Fruit fly (Drosophila melanogaster) whole organism, embryonic: ENCODE results near the gene CG14230.
A peak's percentile ranks its signal among the peaks of the same experiment; 100 is the strongest.

ENCODE experiments used
- Awh ChIP-seq: fragments of 200-800 bp; sonication (Bioruptor generic); IDR thresholded peaks from 2 replicates; pipeline ENCODE4, ENCODE4 v1.3.6; 2022; ENCODE audit warnings: missing biosample characterization, missing genetic modification characterization
- CG10366 ChIP-seq: fragments of 200-800 bp; sonication (Bioruptor generic); IDR thresholded peaks from 2 replicates; pipeline ENCODE4 v1.3.6; 2022; ENCODE audit warnings: missing biosample characterization, missing genetic modification characterization
- CG10654 ChIP-seq: fragments of 200-800 bp; sonication (Bioruptor generic); optimal IDR thresholded peaks from 2 replicates; lab custom pipeline; 2016; ENCODE audit warnings: missing biosample characterization, missing genetic modification characterization
- CG12219 ChIP-seq: fragments of 200-800 bp; sonication (Bioruptor generic); optimal IDR thresholded peaks from 3 replicates; lab custom pipeline; 2018; ENCODE audit warnings: missing biosample characterization, mild to moderate bottlenecking, missing genetic modification characterization
- CG12744 ChIP-seq: fragments of 200-800 bp; sonication (Bioruptor generic); optimal IDR thresholded peaks from 2 replicates; lab custom pipeline; 2016; ENCODE audit warnings: missing biosample characterization, missing genetic modification characterization
- CG16779 ChIP-seq: fragments of 200-800 bp; sonication (Bioruptor generic); IDR thresholded peaks from 2 replicates; pipeline ENCODE4 v1.3.6; 2022; ENCODE audit warnings: missing biosample characterization, missing genetic modification characterization
- CG16815 ChIP-seq: fragments of 200-800 bp; sonication (Bioruptor generic); optimal IDR thresholded peaks from 3 replicates; lab custom pipeline; 2017; ENCODE audit warnings: missing biosample characterization, mild to moderate bottlenecking, missing genetic modification characterization
- CG17361 ChIP-seq: fragments of 200-800 bp; sonication (Bioruptor generic); IDR thresholded peaks from 3 replicates; pipeline ENCODE4 v1.3.6; 2022; ENCODE audit warnings: missing biosample characterization, missing genetic modification characterization
- CG18262 ChIP-seq: fragments of 200-800 bp; optimal IDR thresholded peaks from 3 replicates; lab custom pipeline; 2019; ENCODE audit warnings: missing biosample characterization, mild to moderate bottlenecking, missing genetic modification characterization, moderate library complexity
- CG18764 ChIP-seq: fragments of 200-800 bp; sonication (Bioruptor generic); optimal IDR thresholded peaks from 3 replicates; lab custom pipeline; 2016; ENCODE audit warnings: missing biosample characterization, missing genetic modification characterization
- CG2120 ChIP-seq: fragments of 200-800 bp; sonication (Bioruptor generic); optimal IDR thresholded peaks from 3 replicates; lab custom pipeline; 2016; ENCODE audit warnings: missing biosample characterization, missing genetic modification characterization
- CG2875 ChIP-seq: fragments of 200-800 bp; sonication (Bioruptor generic); optimal IDR thresholded peaks from 2 replicates; lab custom pipeline; 2017; ENCODE audit warnings: missing biosample characterization, mild to moderate bottlenecking, missing genetic modification characterization, missing genetic modification reagents
- CG30403 ChIP-seq: fragments of 200-800 bp; sonication (Bioruptor generic); optimal IDR thresholded peaks from 3 replicates; lab custom pipeline; 2016; ENCODE audit warnings: missing biosample characterization, missing genetic modification characterization
- CG31388 ChIP-seq: fragments of 200-800 bp; sonication (Bioruptor generic); optimal IDR thresholded peaks from 2 replicates; lab custom pipeline; 2016; ENCODE audit warnings: missing biosample characterization, missing genetic modification characterization
- CG31441 ChIP-seq: fragments of 200-800 bp; sonication (Bioruptor generic); IDR thresholded peaks from 2 replicates; pipeline ENCODE4 v1.3.6; 2022; ENCODE audit warnings: missing biosample characterization, missing genetic modification characterization
- CG3281 ChIP-seq: fragments of 200-800 bp; sonication (Bioruptor generic); optimal IDR thresholded peaks from 3 replicates; lab custom pipeline; 2017; ENCODE audit warnings: missing biosample characterization, mild to moderate bottlenecking, missing genetic modification characterization
- CG42726 ChIP-seq: fragments of 200-800 bp; sonication (Bioruptor generic); IDR thresholded peaks from 2 replicates; pipeline ENCODE4 v1.3.6; 2022; ENCODE audit warnings: missing biosample characterization, missing genetic modification characterization; ENCODE audit not compliant: partially characterized antibody
- CG5180 ChIP-seq: fragments of 200-800 bp; sonication (Bioruptor generic); optimal IDR thresholded peaks from 3 replicates; lab custom pipeline; 2017; ENCODE audit warnings: missing biosample characterization, missing genetic modification characterization, mild to moderate bottlenecking, moderate library complexity, missing genetic modification reagents
- CG6272 ChIP-seq: fragments of 200-800 bp; sonication (Bioruptor generic); IDR thresholded peaks from 2 replicates; pipeline ENCODE4 v1.3.6; 2022; ENCODE audit warnings: missing biosample characterization, missing genetic modification characterization
- CG8388 ChIP-seq: fragments of 200-800 bp; sonication (Bioruptor generic); optimal IDR thresholded peaks from 2 replicates; lab custom pipeline; 2019; ENCODE audit warnings: missing biosample characterization, mild to moderate bottlenecking, missing genetic modification characterization, moderate library complexity
- Gug ChIP-seq: fragments of 200-800 bp; sonication (Bioruptor generic); IDR thresholded peaks from 4 replicates; pipeline ENCODE4 v1.3.6; 2022; ENCODE audit warnings: missing biosample characterization, missing genetic modification characterization
- Lpt ChIP-seq: fragments of >200 bp; optimal IDR thresholded peaks from 2 replicates; lab custom pipeline; 2018; ENCODE audit warnings: missing biosample characterization, missing genetic modification characterization
- MESR4 ChIP-seq: fragments of 200-800 bp; sonication (Bioruptor generic); optimal IDR thresholded peaks from 2 replicates; lab custom pipeline; 2018; ENCODE audit warnings: missing biosample characterization, mild to moderate bottlenecking, missing genetic modification characterization, moderate library complexity
- Mes4 ChIP-seq: fragments of 200-800 bp; sonication (Bioruptor generic); optimal IDR thresholded peaks from 2 replicates; lab custom pipeline; 2016; ENCODE audit warnings: missing biosample characterization, missing genetic modification characterization
- Sry-β ChIP-seq: fragments of 200-800 bp; sonication (Bioruptor generic); optimal IDR thresholded peaks from 2 replicates; lab custom pipeline; 2018; ENCODE audit warnings: missing biosample characterization, mild to moderate bottlenecking, missing genetic modification characterization, moderate library complexity
- Sry-δ ChIP-seq: fragments of 200-800 bp; sonication (Bioruptor generic); optimal IDR thresholded peaks from 2 replicates; lab custom pipeline; 2016; ENCODE audit warnings: missing biosample characterization, missing genetic modification characterization
- TFAM ChIP-seq: fragments of 200-800 bp; sonication (Bioruptor generic); optimal IDR thresholded peaks from 2 replicates; lab custom pipeline; 2017; ENCODE audit warnings: missing biosample characterization, missing genetic modification characterization, inconsistent platforms
- caup ChIP-seq: fragments of 200-800 bp; sonication (Bioruptor generic); optimal IDR thresholded peaks from 3 replicates; lab custom pipeline; 2017; ENCODE audit warnings: missing biosample characterization, mild to moderate bottlenecking, missing genetic modification characterization, moderate library complexity; ENCODE audit not compliant: severe bottlenecking
- cg ChIP-seq: fragments of 200-800 bp; sonication (Bioruptor generic); optimal IDR thresholded peaks from 3 replicates; lab custom pipeline; 2019; ENCODE audit warnings: missing biosample characterization, mild to moderate bottlenecking, missing genetic modification characterization, moderate library complexity
- chif ChIP-seq, 2 experiments: fragments of 200-800 bp; sonication (Bioruptor generic); optimal IDR thresholded peaks; 3 replicates each; lab custom pipeline; 2016; ENCODE audit warnings: missing biosample characterization in 2 of 2, missing genetic modification characterization in 2 of 2
- da ChIP-seq: fragments of 200-800 bp; sonication (Bioruptor generic); optimal IDR thresholded peaks from 2 replicates; lab custom pipeline; 2016; ENCODE audit warnings: missing biosample characterization, missing genetic modification characterization
- dati ChIP-seq: fragments of 200-800 bp; sonication (Bioruptor generic); IDR thresholded peaks from 2 replicates; pipeline ENCODE4 v1.3.6; 2022; ENCODE audit warnings: missing biosample characterization, missing genetic modification characterization
- dmrt11E ChIP-seq: fragments of 200-800 bp; sonication (Bioruptor generic); optimal IDR thresholded peaks from 3 replicates; lab custom pipeline; 2018; ENCODE audit warnings: missing biosample characterization, mild to moderate bottlenecking, missing genetic modification characterization, moderate library complexity
- emc ChIP-seq: fragments of 200-800 bp; sonication (Bioruptor generic); optimal IDR thresholded peaks from 2 replicates; lab custom pipeline; 2016; ENCODE audit warnings: missing biosample characterization, missing genetic modification characterization
- esg ChIP-seq: fragments of 200-800 bp; sonication (Bioruptor generic); conservative IDR thresholded peaks from 2 replicates; pipeline ENCODE4 v1.3.6; 2022; ENCODE audit warnings: missing biosample characterization, missing genetic modification characterization
- ewg ChIP-seq: fragments of 200-800 bp; sonication (Bioruptor generic); optimal IDR thresholded peaks from 3 replicates; lab custom pipeline; 2017; ENCODE audit warnings: mild to moderate bottlenecking, missing biosample characterization, missing genetic modification reagents, missing genetic modification characterization
- exex ChIP-seq: fragments of 200-800 bp; sonication (Bioruptor generic); optimal IDR thresholded peaks from 4 replicates; lab custom pipeline; 2018; ENCODE audit warnings: missing biosample characterization, mild to moderate bottlenecking, missing genetic modification characterization, moderate library complexity
- eyg ChIP-seq: fragments of 200-800 bp; sonication (Bioruptor generic); optimal IDR thresholded peaks from 3 replicates; lab custom pipeline; 2016; ENCODE audit warnings: missing biosample characterization, missing genetic modification characterization
- gro ChIP-seq: fragments of 200-800 bp; sonication (Bioruptor generic); optimal IDR thresholded peaks from 2 replicates; lab custom pipeline; 2016; ENCODE audit warnings: missing biosample characterization, missing genetic modification characterization
- hth ChIP-seq: fragments of >200 bp; optimal IDR thresholded peaks from 2 replicates; lab custom pipeline; 2017; ENCODE audit warnings: inconsistent platforms
- mirr ChIP-seq: fragments of 200-800 bp; sonication (Bioruptor generic); optimal IDR thresholded peaks from 3 replicates; lab custom pipeline; 2018; ENCODE audit warnings: missing biosample characterization, mild to moderate bottlenecking, missing genetic modification characterization
- pho ChIP-seq: fragments of 200-800 bp; sonication (Bioruptor generic); optimal IDR thresholded peaks from 2 replicates; lab custom pipeline; 2016; ENCODE audit warnings: missing biosample characterization, missing genetic modification characterization
- pros ChIP-seq: fragments of 200-800 bp; sonication (Bioruptor generic); optimal IDR thresholded peaks from 3 replicates; lab custom pipeline; 2019; ENCODE audit warnings: missing biosample characterization, mild to moderate bottlenecking, missing genetic modification characterization, moderate library complexity
- rib ChIP-seq: fragments of 200-800 bp; sonication (Bioruptor generic); IDR thresholded peaks from 2 replicates; pipeline ENCODE4 v1.3.6; 2022; ENCODE audit warnings: missing biosample characterization, missing genetic modification characterization
- schlank ChIP-seq: fragments of 200-800 bp; sonication (Bioruptor generic); optimal IDR thresholded peaks from 2 replicates; lab custom pipeline; 2018; ENCODE audit warnings: missing biosample characterization, mild to moderate bottlenecking, missing genetic modification characterization
- so ChIP-seq: fragments of 200-800 bp; sonication (Bioruptor generic); IDR thresholded peaks from 3 replicates; pipeline ENCODE4 v1.3.6; 2022; ENCODE audit warnings: missing biosample characterization, missing genetic modification characterization
- stwl ChIP-seq: fragments of 200-800 bp; sonication (Bioruptor generic); optimal IDR thresholded peaks from 3 replicates; lab custom pipeline; 2018; ENCODE audit warnings: missing biosample characterization, mild to moderate bottlenecking, missing genetic modification characterization, moderate library complexity
- tna ChIP-seq: fragments of 200-800 bp; sonication (Bioruptor generic); IDR thresholded peaks from 2 replicates; pipeline ENCODE4 v1.3.6; 2022; ENCODE audit warnings: missing biosample characterization, missing genetic modification characterization; ENCODE audit not compliant: partially characterized antibody
- ttk ChIP-seq: fragments of 200-800 bp; sonication (Bioruptor generic); IDR thresholded peaks from 2 replicates; pipeline ENCODE4 v2.1.2; 2022; ENCODE audit warnings: missing biosample characterization, missing genetic modification characterization
- tx ChIP-seq: fragments of 200-800 bp; sonication (Bioruptor generic); optimal IDR thresholded peaks from 2 replicates; lab custom pipeline; 2016; ENCODE audit warnings: missing biosample characterization, missing genetic modification characterization
- wek ChIP-seq: fragments of 200-800 bp; sonication (Bioruptor generic); optimal IDR thresholded peaks from 3 replicates; lab custom pipeline; 2018; ENCODE audit warnings: missing biosample characterization, mild to moderate bottlenecking, missing genetic modification characterization, moderate library complexity

Gene CG14230

DNA sequence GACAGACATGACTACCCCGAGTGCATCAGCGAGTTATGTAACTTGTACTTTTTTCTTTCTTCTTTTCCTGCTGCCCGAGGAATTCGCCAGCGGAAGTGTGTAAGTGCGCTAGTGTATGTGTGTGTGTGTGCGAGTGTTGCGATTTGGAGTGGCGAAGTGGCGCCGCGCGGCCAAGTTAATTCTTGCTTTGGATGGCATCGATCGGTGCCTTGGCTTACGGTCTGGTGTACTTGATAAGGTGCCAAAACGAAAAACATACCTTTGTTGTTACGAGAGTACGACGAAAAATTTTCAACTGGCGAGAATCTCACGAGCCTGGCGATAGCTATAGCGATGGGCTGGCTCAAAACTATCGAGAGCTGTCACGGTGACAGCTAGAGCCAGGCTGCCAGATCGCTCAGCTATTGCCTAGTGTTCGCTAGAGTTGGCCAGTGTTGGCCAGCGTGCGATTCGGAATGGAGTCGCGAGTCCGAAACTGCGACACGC, 40.1 kb downstream of the CG14230 start, which contains the start of the genes CG18809, COX6B, CG33932 and Rpp20 (continued):
- TF ChIP-seq pho (GFP tag; lab: Kevin White, UChicago) = peak; percentile 83
- no peak for TF ChIP-seq CG2875 (GFP tag; lab: Kevin White, UChicago)
- peak; percentile 43 for TF ChIP-seq eyg (GFP tag; lab: Kevin White, UChicago)
- TF ChIP-seq MESR4 (GFP tag; lab: Kevin White, UChicago) = peak; percentile 97
- TF ChIP-seq ewg (GFP tag; lab: Kevin White, UChicago) = peak; percentile 79
- peak; percentile 78 for TF ChIP-seq cg (GFP tag; lab: Kevin White, UChicago)
- TF ChIP-seq CG42726 (GFP tag; lab: Robert Waterston, UW) = peak; percentile 99
- peak; percentile 88 for TF ChIP-seq tna (GFP tag; lab: Robert Waterston, UW)
- no peak; the same call in 1 of the 2 replicates for TF ChIP-seq CG31441
- TF ChIP-seq CG16815 (GFP tag; lab: Kevin White, UChicago) = peak; percentile 25
- peak; percentile 62 for TF ChIP-seq tx (GFP tag; lab: Kevin White, UChicago)
- TF ChIP-seq exex = no peak
- no peak for TF ChIP-seq so (GFP tag; lab: Robert Waterston, UW)
- no peak for TF ChIP-seq dmrt11E (tag; lab: Kevin White, UChicago)
- TF ChIP-seq hth (lab: Kevin White, UChicago) = no peak
- TF ChIP-seq pros (GFP tag; lab: Kevin White, UChicago) = no peak
- TF ChIP-seq da = peak; percentile 60
- peak; percentile 100 for TF ChIP-seq Sry-δ
- peak; percentile 60 to 64 for TF ChIP-seq chif (GFP tag; optimal IDR thresholded peaks at IDR 0.05; lab: Kevin White, UChicago)
- TF ChIP-seq CG18262 = no peak
- TF ChIP-seq CG10366 (GFP tag; lab: Robert Waterston, UW) = peak; percentile 51
- TF ChIP-seq Mes4 (GFP tag; lab: Kevin White, UChicago) = peak; percentile 34
- peak; percentile 20; the same call in 1 of the 3 replicates for TF ChIP-seq CG17361 (GFP tag; lab: Robert Waterston, UW)
- no peak for TF ChIP-seq dati (GFP tag; lab: Robert Waterston, UW)
- TF ChIP-seq mirr (GFP tag; lab: Kevin White, UChicago) = peak; percentile 74
- no peak for TF ChIP-seq CG5180
- TF ChIP-seq stwl = peak; percentile 78
- peak; percentile 70 for TF ChIP-seq gro
- no peak for TF ChIP-seq CG18764
- peak; percentile 51 for TF ChIP-seq schlank (tag; lab: Kevin White, UChicago)
- TF ChIP-seq ttk (GFP tag; lab: Robert Waterston, UW) = peak; percentile 11; the same call in 1 of the 2 replicates
- TF ChIP-seq CG16779 (GFP tag; lab: Robert Waterston, UW) = peak; percentile 60; the same call in 1 of the 2 replicates
- TF ChIP-seq CG6272 (GFP tag; lab: Robert Waterston, UW) = peak; percentile 65
- TF ChIP-seq esg (GFP tag; lab: Robert Waterston, UW) = no peak
- TF ChIP-seq caup (GFP tag; lab: Kevin White, UChicago) = peak; percentile 83
- no peak for TF ChIP-seq CG8388
- peak; percentile 75; the same call in 1 of the 2 replicates for TF ChIP-seq rib (GFP tag; lab: Robert Waterston, UW)
- TF ChIP-seq CG2120 (GFP tag; lab: Kevin White, UChicago) = peak; percentile 82
- TF ChIP-seq Sry-β = peak; percentile 13
- peak; percentile 65; the same call in 3 of the 4 replicates for TF ChIP-seq Gug (GFP tag; lab: Robert Waterston, UW)
- peak; percentile 61 for TF ChIP-seq emc (GFP tag; lab: Kevin White, UChicago)
- TF ChIP-seq CG12744 (GFP tag; lab: Kevin White, UChicago) = peak; percentile 62
- TF ChIP-seq Lpt (GFP tag; lab: Kevin White, UChicago) = no peak
- TF ChIP-seq wek (GFP tag; lab: Kevin White, UChicago) = no peak
- peak; percentile 35; the same call in 1 of the 2 replicates for TF ChIP-seq Awh (GFP tag; lab: Robert Waterston, UW)
- TF ChIP-seq CG12219 (GFP tag; lab: Kevin White, UChicago) = peak; percentile 38
- peak; percentile 56 for TF ChIP-seq CG10654 (GFP tag; lab: Kevin White, UChicago)
- peak; percentile 61 for TF ChIP-seq CG30403 (GFP tag; lab: Kevin White, UChicago)
- peak; percentile 60 for TF ChIP-seq CG3281 (GFP tag; lab: Kevin White, UChicago)
- no peak for TF ChIP-seq TFAM (GFP tag; lab: Kevin White, UChicago)
- TF ChIP-seq CG31388 (GFP tag; lab: Kevin White, UChicago) = no peak
